Worm (Caenorhabditis elegans): ENCODE results near the gene rbr-2.

rbr-2 gene

DNA sequence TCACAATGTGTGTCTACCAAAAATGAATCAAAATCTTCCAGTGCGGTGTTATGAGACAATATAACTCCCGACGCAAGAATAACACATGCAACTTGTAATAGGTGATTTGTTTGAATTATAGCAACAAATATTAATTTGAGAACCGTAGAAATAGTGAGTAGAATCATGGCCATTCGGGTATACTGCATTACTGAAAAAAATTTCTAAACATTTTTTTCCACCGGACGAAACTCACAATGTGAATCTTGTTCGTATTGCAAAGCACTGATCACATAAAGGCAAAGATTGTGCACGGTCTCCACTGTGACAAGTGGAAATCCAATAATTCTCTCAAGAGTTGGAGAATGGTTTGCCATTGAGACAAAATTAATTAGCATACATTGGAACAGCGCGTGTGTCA, 17.4 kb upstream of the rbr-2 start:
- TF ChIP-seq hmg-11 (tag; optimal IDR thresholded peaks at IDR 0.05) (no peak), mdl-1 (tag; optimal IDR thresholded peaks at IDR 0.05) (no peak), egl-5 (tag; optimal IDR thresholded peaks at IDR 0.05) (no peak), snpc-4 (tag; optimal IDR thresholded peaks at IDR 0.05) (no peak), nhr-25 (tag; optimal IDR thresholded peaks at IDR 0.05) (no peak), ztf-4 (tag; optimal IDR thresholded peaks at IDR 0.05) (no peak), elt-1 (tag; optimal IDR thresholded peaks at IDR 0.05) (no peak), ceh-82 (tag; optimal IDR thresholded peaks at IDR 0.05) (no peak), daf-12 (tag; optimal IDR thresholded peaks at IDR 0.05) (no peak)

- TF ChIP-seq nhr-12 (tag; optimal IDR thresholded peaks at IDR 0.05) (no peak), elt-2 (tag; optimal IDR thresholded peaks at IDR 0.05) (no peak)
Observed at ce11 chrIV:10904282-10904681, 15.6 kb upstream of the rbr-2 start, which contains the start of gene ZK596.3. Gene ZK596.3 (minus strand): TSS chrIV:10904382.

- TF ChIP-seq unc-62 (GFP tag; optimal IDR thresholded peaks at IDR 0.05) (no peak), eor-1 (tag; optimal IDR thresholded peaks at IDR 0.05) (no peak), sea-2 (GFP tag; optimal IDR thresholded peaks at IDR 0.05) (no peak), egl-5 (tag; optimal IDR thresholded peaks at IDR 0.05) (no peak), mdl-1 (tag; optimal IDR thresholded peaks at IDR 0.05) (no peak), nhr-67 (tag; optimal IDR thresholded peaks at IDR 0.05) (no peak), mml-1 (tag; optimal IDR thresholded peaks at IDR 0.05) (no peak), elt-3 (tag; optimal IDR thresholded peaks at IDR 0.05) (no peak), tbx-2 (tag; optimal IDR thresholded peaks at IDR 0.05) (no peak), ama-1 (optimal IDR thresholded peaks at IDR 0.05) (no peak), nfya-1 (tag; optimal IDR thresholded peaks at IDR 0.05; ENCODE audit: insufficient read depth) (no peak), fos-1 (tag; optimal IDR thresholded peaks at IDR 0.05) (no peak), nhr-43 (tag; optimal IDR thresholded peaks at IDR 0.05; ENCODE audit: poor library complexity, severe bottlenecking) (no peak), lin-39 (tag; optimal IDR thresholded peaks at IDR 0.05) (no peak), fkh-10 (GFP tag; optimal IDR thresholded peaks at IDR 0.05) (no peak), nhr-237 (tag; optimal IDR thresholded peaks at IDR 0.05) (no peak), fkh-2 (tag; optimal IDR thresholded peaks at IDR 0.05) (no peak)
Observed at ce11 chrIV:10909206-10909605, 10.7 kb upstream of the rbr-2 start, which contains the start of gene ZK596.2. Gene ZK596.2 (minus strand): TSS chrIV:10909306.

ce11 chrIV:10909708-10910107, 10.2 kb upstream of the rbr-2 start, which contains the start of gene pyk-2:
Gene pyk-2 (plus strand): TSS chrIV:10909913.
- TF ChIP-seq pqm-1 (tag; optimal IDR thresholded peaks at IDR 0.05) (peak; percentile 67), tbx-2 (tag; optimal IDR thresholded peaks at IDR 0.05) (no peak), elt-2 (tag; optimal IDR thresholded peaks at IDR 0.05) (peak; percentile 79)

- TF ChIP-seq elt-2 (tag; optimal IDR thresholded peaks at IDR 0.05) (peak; percentile 40), R02D3.7 (tag; optimal IDR thresholded peaks at IDR 0.05) (no peak)
Observed at ce11 chrIV:10913081-10913480, 6.8 kb upstream of the rbr-2 start, which contains the start of gene ZK593.2. Gene ZK593.2 (plus strand): TSS chrIV:10913381.

- TF ChIP-seq pqm-1 (tag; optimal IDR thresholded peaks at IDR 0.05): peak; percentile 5
- no peak for TF ChIP-seq egl-5 (tag; optimal IDR thresholded peaks at IDR 0.05)
- TF ChIP-seq skn-1 (tag; optimal IDR thresholded peaks at IDR 0.05): no peak
Observed at ce11 chrIV:10915388-10915787, 4.5 kb upstream of the rbr-2 start, which contains the start of gene ZK593.3. Gene ZK593.3 (plus strand): TSS chrIV:10915688.

- TF ChIP-seq ZK546.5 (tag; optimal IDR thresholded peaks at IDR 0.05) (no peak), fkh-10 (GFP tag; optimal IDR thresholded peaks at IDR 0.05) (no peak), nhr-25 (tag; optimal IDR thresholded peaks at IDR 0.05) (peak; percentile 47), elt-1 (tag; optimal IDR thresholded peaks at IDR 0.05) (peak; percentile 91), nhr-23 (tag; optimal IDR thresholded peaks at IDR 0.05) (peak; percentile 60)
Observed at ce11 chrIV:10916134-10916533, 3.7 kb upstream of the rbr-2 start.

All from whole organism, L3 larva.